Fruit fly (Drosophila melanogaster) whole organism, prepupa: ENCODE data around the gene Chrac-16.

Experiments
- CG15336 ChIP-seq: fragments of 200-800 bp; sonication (Bioruptor generic); IDR thresholded peaks from 2 replicates; pipeline ENCODE4 v1.3.6; 2022; ENCODE audit warnings: missing biosample characterization, missing genetic modification characterization
- CG4318 ChIP-seq: fragments of 200-800 bp; sonication (Bioruptor generic); optimal IDR thresholded peaks from 3 replicates; lab custom pipeline; 2017; ENCODE audit warnings: missing biosample characterization, mild to moderate bottlenecking, missing genetic modification characterization
- Ets21C ChIP-seq: fragments of 200-800 bp; sonication (Bioruptor generic); optimal IDR thresholded peaks from 3 replicates; lab custom pipeline; 2016; ENCODE audit warnings: missing biosample characterization, missing genetic modification characterization

DNA sequence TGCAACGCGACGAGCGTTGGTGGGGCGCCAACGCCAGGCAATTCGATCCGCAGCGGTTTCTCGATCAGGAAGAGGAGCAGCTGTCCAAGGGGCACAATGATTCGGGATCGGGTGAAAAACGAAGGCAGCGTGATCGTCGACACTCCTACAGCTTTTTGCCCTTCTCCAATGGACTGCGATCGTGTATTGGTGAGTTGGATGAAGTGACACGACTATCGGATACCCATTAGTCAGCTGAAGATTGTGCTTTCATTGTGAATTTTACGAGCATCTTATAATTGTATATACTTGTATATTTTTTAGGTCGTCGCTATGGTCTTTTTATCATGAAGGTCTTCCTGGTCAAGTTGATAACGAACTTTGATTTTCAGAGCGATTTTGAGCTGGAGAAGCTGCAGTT lies 17.0 kb upstream of the Chrac-16 start:
- TF ChIP-seq CG15336: no peak
- TF ChIP-seq Ets21C (GFP tag; lab: Kevin White, UChicago): no peak
- TF ChIP-seq CG4318 (GFP tag; lab: Kevin White, UChicago): no peak
